Worm (Caenorhabditis elegans): Measurements from ENCODE around the gene F40G12.6.

DNA sequence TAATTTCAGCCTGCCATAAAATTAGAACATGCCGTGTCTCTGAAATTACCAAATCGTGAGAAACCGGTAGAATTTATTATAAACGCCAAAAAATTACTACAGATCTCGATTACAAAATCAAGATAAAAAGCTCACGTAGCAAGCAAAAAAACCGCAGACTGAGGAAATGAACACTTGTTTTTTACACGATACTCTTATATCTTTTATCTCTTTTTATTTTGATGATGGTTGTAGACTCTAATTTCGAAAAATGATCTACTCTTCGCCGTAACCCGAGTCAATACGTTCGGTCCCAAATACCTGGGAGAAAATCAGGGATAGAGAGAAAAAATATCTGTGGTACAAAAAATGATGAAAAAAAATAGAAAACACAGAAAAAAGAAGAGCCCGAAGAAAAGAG lies 49.8 kb downstream of the F40G12.6 start:
- TF ChIP-seq him-1 (tag; optimal IDR thresholded peaks at IDR 0.05) (no peak), dao-5 (tag; optimal IDR thresholded peaks at IDR 0.05) (no peak)

Measured in whole organism, L4/young adult.